In genomic region chrX:3803314-3803713, ce11 we compare ENCODE assay signal across 3 worm cellular contexts.
A peak's percentile ranks its signal among the peaks of the same experiment; 100 is the strongest.
TF ChIP-seq lines count a peak whose summit lies in the region.

F35A5.8 (minus strand) TSS chrX:3803464.

TF ChIP-seq in whole organism, L1 larva, 84 proteins besides CTCF, POLR2A, EP300 and RAD21 (continued from another document and continues in another):
- TF ChIP-seq lin-35 (GFP tag; optimal IDR thresholded peaks at IDR 0.05; lab: Kevin White, UChicago) (peak; percentile 59 to 80), ceh-8 (GFP tag; optimal IDR thresholded peaks at IDR 0.05; lab: Kevin White, UChicago) (peak; percentile 54), egl-27 (tag; optimal IDR thresholded peaks at IDR 0.05; lab: Kevin White, UChicago) (no peak), nhr-90 (tag; optimal IDR thresholded peaks at IDR 0.05; lab: Kevin White, UChicago; ENCODE audit: poor library complexity) (peak; percentile 80), rnt-1 (tag; optimal IDR thresholded peaks at IDR 0.05; lab: Kevin White, UChicago) (peak; percentile 91), efl-3 (GFP tag; optimal IDR thresholded peaks at IDR 0.05; lab: Kevin White, UChicago) (no peak), dpl-1 (GFP tag; optimal IDR thresholded peaks at IDR 0.05; lab: Kevin White, UChicago) (peak; percentile 60 to 75 (median 69)), egl-13 (tag; optimal IDR thresholded peaks at IDR 0.05; lab: Kevin White, UChicago) (peak; percentile 66), isw-1 (GFP tag; IDR thresholded peaks at IDR 0.05; lab: Robert Waterston, UW) (peak; percentile 75), nhr-19 (GFP tag; conservative IDR thresholded peaks at IDR 0.05; lab: Robert Waterston, UW) (peak; percentile 85), unc-62 (GFP tag; optimal IDR thresholded peaks at IDR 0.05; lab: Kevin White, UChicago) (no peak), elt-2 (tag; optimal IDR thresholded peaks at IDR 0.05; lab: Kevin White, UChicago) (peak; percentile 58), unc-86 (tag; optimal IDR thresholded peaks at IDR 0.05; lab: Kevin White, UChicago) (peak; percentile 70), nhr-12 (tag; optimal IDR thresholded peaks at IDR 0.05; lab: Kevin White, UChicago) (no peak), tbx-2 (tag; optimal IDR thresholded peaks at IDR 0.05; lab: Kevin White, UChicago) (peak; percentile 84), pax-3 (tag; optimal IDR thresholded peaks at IDR 0.05; lab: Kevin White, UChicago) (no peak), C34B4.2 (tag; optimal IDR thresholded peaks at IDR 0.05; lab: Kevin White, UChicago) (no peak), efl-1 (optimal IDR thresholded peaks at IDR 0.05; lab: Kevin White, UChicago) (peak; percentile 54 to 64), efl-1 (GFP tag; optimal IDR thresholded peaks at IDR 0.05 in 1 of 2; lab: Kevin White, UChicago) (peak; percentile 48 to 96), swsn-7 (tag; optimal IDR thresholded peaks at IDR 0.05; lab: Kevin White, UChicago) (peak; percentile 86), hpl-2 (GFP tag; optimal IDR thresholded peaks at IDR 0.05; lab: Kevin White, UChicago) (no peak), fkh-4 (tag; optimal IDR thresholded peaks at IDR 0.05; lab: Kevin White, UChicago; ENCODE audit: borderline replicate concordance) (peak; percentile 15), Y116A8C.19 (tag; optimal IDR thresholded peaks at IDR 0.05; lab: Kevin White, UChicago; ENCODE audit: borderline replicate concordance) (no peak), unc-30 (tag; optimal IDR thresholded peaks at IDR 0.05; lab: Kevin White, UChicago) (no peak), skn-1 (tag; optimal IDR thresholded peaks at IDR 0.05; lab: Kevin White, UChicago) (peak; percentile 28), ceh-63 (GFP tag; optimal IDR thresholded peaks at IDR 0.05; lab: Kevin White, UChicago) (no peak), aha-1 (tag; optimal IDR thresholded peaks at IDR 0.05; lab: Kevin White, UChicago) (peak; percentile 22), lin-15B (tag; optimal IDR thresholded peaks at IDR 0.05; lab: Kevin White, UChicago) (peak; percentile 40), pag-3 (tag; optimal IDR thresholded peaks at IDR 0.05; lab: Kevin White, UChicago; ENCODE audit: borderline replicate concordance, insufficient read depth) (peak; percentile 20), lin-13 (GFP tag; optimal IDR thresholded peaks at IDR 0.05; lab: Kevin White, UChicago) (peak; percentile 27), C16A3.4 (tag; optimal IDR thresholded peaks at IDR 0.05; lab: Kevin White, UChicago) (peak; percentile 85), F16B12.6 (tag; optimal IDR thresholded peaks at IDR 0.05; lab: Kevin White, UChicago) (peak; percentile 55), ces-1 (GFP tag; optimal IDR thresholded peaks at IDR 0.05; lab: Kevin White, UChicago) (no peak), mab-9 (GFP tag; IDR thresholded peaks at IDR 0.05; lab: Robert Waterston, UW) (no peak), zip-4 (GFP tag; optimal IDR thresholded peaks at IDR 0.05; lab: Kevin White, UChicago) (peak; percentile 31), ets-5 (GFP tag; IDR thresholded peaks at IDR 0.05; lab: Robert Waterston, UW) (no peak), C04F5.9 (tag; optimal IDR thresholded peaks at IDR 0.05; lab: Kevin White, UChicago) (peak; percentile 28), elt-3 (tag; optimal IDR thresholded peaks at IDR 0.05; lab: Kevin White, UChicago) (peak in 2 of 6 experiments; percentile 30 to 50), nhr-84 (tag; optimal IDR thresholded peaks at IDR 0.05; lab: Kevin White, UChicago) (no peak), sox-4 (tag; optimal IDR thresholded peaks at IDR 0.05; lab: Kevin White, UChicago) (peak; percentile 26), sptf-1 (tag; optimal IDR thresholded peaks at IDR 0.05; lab: Kevin White, UChicago) (no peak), grh-1 (GFP tag; IDR thresholded peaks at IDR 0.05; lab: Robert Waterston, UW) (peak; percentile 46), irx-1 (tag; optimal IDR thresholded peaks at IDR 0.05; lab: Kevin White, UChicago) (peak; percentile 71)

TF ChIP-seq in whole organism, L3 larva, 47 proteins besides CTCF, POLR2A, EP300 and RAD21 (continued from another document):
- TF ChIP-seq daf-12 (tag; optimal IDR thresholded peaks at IDR 0.05; lab: Kevin White, UChicago), result no peak
- TF ChIP-seq lin-15B (tag; optimal IDR thresholded peaks at IDR 0.05; lab: Kevin White, UChicago), result peak; percentile 48
TF ChIP-seq in whole organism, L3 larva: peak in this region for 14.

TF ChIP-seq in whole organism, young adult, 124 proteins besides CTCF, POLR2A, EP300 and RAD21 (continued from another document):
- TF ChIP-seq snpc-1.1 (tag; optimal IDR thresholded peaks at IDR 0.05; lab: Kevin White, UChicago; ENCODE audit: insufficient read depth) (no peak), sptf-2 (GFP tag; optimal IDR thresholded peaks at IDR 0.05; lab: Kevin White, UChicago) (no peak), madf-3 (GFP tag; IDR thresholded peaks at IDR 0.05; lab: Robert Waterston, UW) (no peak), lin-54 (GFP tag; optimal IDR thresholded peaks at IDR 0.05; lab: Kevin White, UChicago) (peak; percentile 37), ets-4 (GFP tag; optimal IDR thresholded peaks at IDR 0.05; lab: Kevin White, UChicago) (no peak), tlf-1 (GFP tag; optimal IDR thresholded peaks at IDR 0.05; lab: Kevin White, UChicago) (no peak), F39B2.1 (GFP tag; IDR thresholded peaks at IDR 0.05; lab: Robert Waterston, UW) (no peak), F55B11.4 (tag; optimal IDR thresholded peaks at IDR 0.05; lab: Kevin White, UChicago; ENCODE audit: borderline replicate concordance, insufficient read depth) (no peak), attf-6 (GFP tag; IDR thresholded peaks at IDR 0.05; lab: Robert Waterston, UW) (no peak), atf-7 (tag; optimal IDR thresholded peaks at IDR 0.05; lab: Kevin White, UChicago) (no peak), T07F8.4 (tag; optimal IDR thresholded peaks at IDR 0.05; lab: Kevin White, UChicago) (no peak), lin-40 (tag; optimal IDR thresholded peaks at IDR 0.05; lab: Kevin White, UChicago) (no peak), ceh-58 (GFP tag; IDR thresholded peaks at IDR 0.05; lab: Robert Waterston, UW) (no peak), hrde-1 (tag; optimal IDR thresholded peaks at IDR 0.05; lab: Kevin White, UChicago; ENCODE audit: borderline replicate concordance) (no peak), aptf-2 (GFP tag; conservative IDR thresholded peaks at IDR 0.05; lab: Robert Waterston, UW) (no peak), lag-1 (GFP tag; IDR thresholded peaks at IDR 0.05; lab: Robert Waterston, UW) (no peak), nfya-2 (GFP tag; IDR thresholded peaks at IDR 0.05; lab: Robert Waterston, UW) (no peak)
